Worm (Caenorhabditis elegans): Measurements from ENCODE around the gene Y55F3AR.2.

Gene Y55F3AR.2

DNA sequence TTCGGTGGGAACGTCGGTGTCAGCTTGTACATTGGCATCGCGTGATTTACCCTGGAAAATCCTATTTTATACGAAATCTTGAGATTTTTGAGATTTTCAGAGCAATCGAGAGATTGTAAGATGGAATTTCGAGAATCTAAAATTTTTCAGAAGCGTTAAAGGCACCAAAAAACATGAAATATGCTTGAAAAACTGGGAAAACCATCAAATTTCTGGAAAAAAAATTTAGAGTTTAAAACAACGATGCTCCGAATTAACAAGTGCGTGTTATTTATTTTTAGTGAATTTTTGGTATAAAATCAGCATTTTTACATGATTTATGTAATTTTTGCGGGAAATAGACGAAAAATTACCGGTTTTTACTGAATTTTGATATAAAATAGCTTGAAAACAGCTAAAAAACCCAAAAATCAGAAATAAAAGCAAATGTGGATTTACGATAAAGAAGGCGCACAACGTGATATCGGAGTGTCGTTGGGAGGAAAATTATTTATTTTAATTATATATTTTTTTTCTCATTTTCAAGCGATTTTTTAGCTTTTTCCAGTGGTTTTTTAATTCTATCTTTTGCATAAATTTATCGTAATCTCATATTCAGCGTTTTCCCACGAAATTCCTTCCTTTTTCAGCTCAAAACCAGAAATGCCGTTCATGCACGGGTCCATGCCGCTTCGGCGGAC, 37.9 kb upstream of the Y55F3AR.2 start, which contains the start of the genes Y55F3AM.13 and mrps-25:
Gene Y55F3AM.13 (minus strand): TSS at position 51 of the 680 bp plus-strand sequence.
Gene mrps-25 (plus strand): TSS at position 630 of the 680 bp plus-strand sequence.
- no peak for TF ChIP-seq flt-1 (GFP tag; IDR thresholded peaks at IDR 0.05)
- no peak for TF ChIP-seq hmg-4 (GFP tag; optimal IDR thresholded peaks at IDR 0.05)
- no peak for TF ChIP-seq F13C5.2 (tag; optimal IDR thresholded peaks at IDR 0.05)
- TF ChIP-seq tbx-37 (GFP tag; conservative IDR thresholded peaks at IDR 0.05), result no peak
- TF ChIP-seq ets-7 (tag; optimal IDR thresholded peaks at IDR 0.05), result no peak
- no peak for TF ChIP-seq ceh-36 (tag; optimal IDR thresholded peaks at IDR 0.05)
- no peak for TF ChIP-seq tbx-11 (GFP tag; IDR thresholded peaks at IDR 0.05)

ce11 chrIV:1058504-1058903, 35.8 kb upstream of the Y55F3AR.2 start:
- TF ChIP-seq B0310.2 (tag; optimal IDR thresholded peaks at IDR 0.05), result no peak
- TF ChIP-seq tbx-11 (GFP tag; IDR thresholded peaks at IDR 0.05), result no peak
- TF ChIP-seq flt-1 (GFP tag; IDR thresholded peaks at IDR 0.05), result no peak
- no peak for TF ChIP-seq ets-7 (tag; optimal IDR thresholded peaks at IDR 0.05)
- TF ChIP-seq tbx-37 (GFP tag; conservative IDR thresholded peaks at IDR 0.05), result no peak
- no peak for TF ChIP-seq hnd-1 (tag; optimal IDR thresholded peaks at IDR 0.05)
- no peak for TF ChIP-seq ama-1 (optimal IDR thresholded peaks at IDR 0.05)
- TF ChIP-seq hmbx-1 (tag; optimal IDR thresholded peaks at IDR 0.05), result no peak
- TF ChIP-seq F13C5.2 (tag; optimal IDR thresholded peaks at IDR 0.05), result no peak
- no peak for TF ChIP-seq hmg-4 (GFP tag; optimal IDR thresholded peaks at IDR 0.05)
- no peak for TF ChIP-seq tra-4 (tag; optimal IDR thresholded peaks at IDR 0.05)
- TF ChIP-seq scrt-1 (GFP tag; IDR thresholded peaks at IDR 0.05), result no peak
- no peak for TF ChIP-seq ceh-36 (tag; optimal IDR thresholded peaks at IDR 0.05)
- TF ChIP-seq ceh-13 (GFP tag; optimal IDR thresholded peaks at IDR 0.05), result no peak
- TF ChIP-seq sea-1 (GFP tag; conservative IDR thresholded peaks at IDR 0.05), result no peak
- no peak for TF ChIP-seq aly-1 (tag; optimal IDR thresholded peaks at IDR 0.05)

DNA sequence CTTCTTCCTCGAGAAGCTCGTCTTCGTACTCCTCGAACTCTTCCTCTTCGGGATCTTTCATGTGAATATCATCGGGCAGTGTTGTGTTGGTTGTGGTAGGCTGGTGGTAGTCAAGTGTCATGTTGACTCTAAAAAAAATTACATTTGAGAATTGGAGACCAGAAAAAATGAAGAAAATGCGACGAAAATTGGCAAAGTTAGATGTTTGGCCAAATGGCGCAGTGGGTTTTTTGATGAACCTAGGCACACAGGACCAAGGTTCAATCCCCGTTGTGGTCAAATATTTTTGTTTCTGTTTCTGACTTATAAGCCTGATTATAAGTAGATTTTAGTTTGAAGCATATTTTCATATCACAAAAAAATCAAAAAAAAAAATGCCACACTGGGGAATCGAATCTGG, 31.3 kb upstream of the Y55F3AR.2 start:
- no peak for TF ChIP-seq tbx-37 (GFP tag; conservative IDR thresholded peaks at IDR 0.05)
- TF ChIP-seq B0310.2 (tag; optimal IDR thresholded peaks at IDR 0.05), result no peak
- TF ChIP-seq flt-1 (GFP tag; IDR thresholded peaks at IDR 0.05), result no peak
- TF ChIP-seq ceh-13 (GFP tag; optimal IDR thresholded peaks at IDR 0.05), result no peak
- TF ChIP-seq ets-7 (tag; optimal IDR thresholded peaks at IDR 0.05), result no peak
- TF ChIP-seq F13C5.2 (tag; optimal IDR thresholded peaks at IDR 0.05), result no peak
- TF ChIP-seq ceh-36 (tag; optimal IDR thresholded peaks at IDR 0.05), result no peak
- TF ChIP-seq tra-4 (tag; optimal IDR thresholded peaks at IDR 0.05), result no peak
- TF ChIP-seq hnd-1 (tag; optimal IDR thresholded peaks at IDR 0.05), result no peak
- no peak for TF ChIP-seq ama-1 (optimal IDR thresholded peaks at IDR 0.05)
- TF ChIP-seq aly-1 (tag; optimal IDR thresholded peaks at IDR 0.05), result no peak
- TF ChIP-seq hmbx-1 (tag; optimal IDR thresholded peaks at IDR 0.05), result no peak
- TF ChIP-seq tbx-11 (GFP tag; IDR thresholded peaks at IDR 0.05), result no peak
- no peak for TF ChIP-seq sea-1 (GFP tag; conservative IDR thresholded peaks at IDR 0.05)
- no peak for TF ChIP-seq pes-1 (GFP tag; IDR thresholded peaks at IDR 0.05)
- no peak for TF ChIP-seq scrt-1 (GFP tag; IDR thresholded peaks at IDR 0.05)
- no peak for TF ChIP-seq hmg-4 (GFP tag; optimal IDR thresholded peaks at IDR 0.05)

DNA sequence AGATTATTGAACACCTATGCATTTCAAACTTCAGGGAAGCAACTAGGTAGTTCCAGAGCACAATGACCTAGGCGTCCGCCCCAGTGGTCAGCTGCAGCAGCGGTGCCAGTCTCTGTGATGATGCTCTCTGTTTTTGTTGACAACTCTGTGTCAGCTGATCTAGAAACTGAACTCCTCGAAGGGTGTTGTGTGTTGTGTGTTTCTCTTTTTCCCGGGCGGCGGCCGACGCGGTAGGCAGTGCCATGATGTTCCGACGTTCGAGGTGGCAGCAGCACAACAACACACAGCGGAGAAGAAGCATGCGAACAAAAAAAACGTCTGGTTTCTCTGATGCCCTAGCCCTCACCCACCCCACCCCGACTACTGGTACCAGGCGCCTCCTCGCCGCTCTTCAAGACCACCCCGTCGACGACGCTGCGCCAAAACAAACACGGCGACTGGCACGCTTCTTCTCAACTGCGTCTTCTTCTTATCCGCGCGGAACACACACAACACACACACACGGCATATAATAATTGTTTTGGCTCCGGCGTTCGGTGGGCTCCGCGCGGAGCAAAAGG, 30.0 kb upstream of the Y55F3AR.2 start:
- TF ChIP-seq ceh-36 (tag; optimal IDR thresholded peaks at IDR 0.05), result no peak
- no peak for TF ChIP-seq tbx-11 (GFP tag; IDR thresholded peaks at IDR 0.05)
- TF ChIP-seq ceh-13 (GFP tag; optimal IDR thresholded peaks at IDR 0.05), result no peak
- no peak for TF ChIP-seq B0310.2 (tag; optimal IDR thresholded peaks at IDR 0.05)
- no peak for TF ChIP-seq sea-1 (GFP tag; conservative IDR thresholded peaks at IDR 0.05)
- no peak for TF ChIP-seq flt-1 (GFP tag; IDR thresholded peaks at IDR 0.05)
- TF ChIP-seq tbx-37 (GFP tag; conservative IDR thresholded peaks at IDR 0.05), result no peak
- TF ChIP-seq hmbx-1 (tag; optimal IDR thresholded peaks at IDR 0.05), result no peak
- TF ChIP-seq tra-4 (tag; optimal IDR thresholded peaks at IDR 0.05), result no peak
- no peak for TF ChIP-seq ama-1 (optimal IDR thresholded peaks at IDR 0.05)

DNA sequence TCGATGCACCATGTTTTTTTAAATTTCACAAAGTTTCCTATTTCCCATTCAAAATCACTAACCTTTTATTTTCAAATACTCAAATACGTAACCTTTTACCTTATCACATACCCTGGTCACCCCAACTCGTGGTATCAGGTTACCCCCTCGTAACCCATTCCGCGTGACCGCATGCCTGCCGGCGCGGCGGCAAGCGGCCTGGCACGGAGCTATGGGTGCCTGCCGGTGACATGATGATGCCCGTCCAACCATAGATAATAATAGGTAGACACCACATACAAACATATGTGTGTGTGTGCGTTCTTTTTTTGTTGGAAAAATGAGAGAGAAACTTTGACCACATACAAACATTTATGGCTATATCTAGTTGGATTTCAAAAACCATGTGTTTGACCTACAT, 28.8 kb upstream of the Y55F3AR.2 start:
- TF ChIP-seq flt-1 (GFP tag; IDR thresholded peaks at IDR 0.05) (no peak), tbx-37 (GFP tag; conservative IDR thresholded peaks at IDR 0.05) (no peak), pes-1 (GFP tag; IDR thresholded peaks at IDR 0.05) (no peak), aly-1 (tag; optimal IDR thresholded peaks at IDR 0.05) (no peak), F13C5.2 (tag; optimal IDR thresholded peaks at IDR 0.05) (no peak), tra-4 (tag; optimal IDR thresholded peaks at IDR 0.05) (no peak), hnd-1 (tag; optimal IDR thresholded peaks at IDR 0.05) (no peak), hmbx-1 (tag; optimal IDR thresholded peaks at IDR 0.05) (no peak), B0310.2 (tag; optimal IDR thresholded peaks at IDR 0.05) (no peak), tbx-11 (GFP tag; IDR thresholded peaks at IDR 0.05) (no peak)

DNA sequence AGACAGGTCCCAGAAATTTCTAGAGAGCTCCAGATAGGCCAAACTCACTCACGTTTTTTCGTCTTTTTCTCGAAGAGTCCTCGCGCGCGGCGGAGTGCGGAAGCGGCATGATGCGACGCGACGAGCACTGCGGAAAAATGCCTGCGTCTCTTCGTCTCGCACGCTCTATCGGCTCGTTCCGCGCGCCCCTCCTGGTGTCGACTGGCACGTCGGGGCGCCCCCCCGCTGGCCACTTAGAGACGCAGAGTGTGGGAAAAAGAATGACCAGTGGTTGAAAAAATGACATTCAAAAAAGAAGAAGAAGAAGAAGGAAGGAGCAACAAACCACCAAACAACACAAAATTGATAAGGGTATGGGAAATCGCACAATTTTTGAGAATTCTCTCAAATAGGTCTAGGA, 26.9 kb upstream of the Y55F3AR.2 start, which contains the start of gene znf-782:
Gene znf-782 (minus strand): TSS at position 96 of the 400 bp plus-strand sequence.
- peak; percentile 5 for TF ChIP-seq hmg-4 (GFP tag; optimal IDR thresholded peaks at IDR 0.05)
- no peak for TF ChIP-seq tbx-37 (GFP tag; conservative IDR thresholded peaks at IDR 0.05)
- TF ChIP-seq sea-1 (GFP tag; conservative IDR thresholded peaks at IDR 0.05), result no peak
- no peak for TF ChIP-seq hnd-1 (tag; optimal IDR thresholded peaks at IDR 0.05)
- TF ChIP-seq B0310.2 (tag; optimal IDR thresholded peaks at IDR 0.05), result no peak
- no peak for TF ChIP-seq ceh-13 (GFP tag; optimal IDR thresholded peaks at IDR 0.05)
- no peak for TF ChIP-seq tra-4 (tag; optimal IDR thresholded peaks at IDR 0.05)
- no peak for TF ChIP-seq ceh-36 (tag; optimal IDR thresholded peaks at IDR 0.05)

ce11 chrIV:1068730-1069244, 25.6 kb upstream of the Y55F3AR.2 start:
- TF ChIP-seq pes-1 (GFP tag; IDR thresholded peaks at IDR 0.05), result no peak
- no peak for TF ChIP-seq tbx-11 (GFP tag; IDR thresholded peaks at IDR 0.05)
- no peak for TF ChIP-seq scrt-1 (GFP tag; IDR thresholded peaks at IDR 0.05)
- no peak for TF ChIP-seq hnd-1 (tag; optimal IDR thresholded peaks at IDR 0.05)
- no peak for TF ChIP-seq tbx-37 (GFP tag; conservative IDR thresholded peaks at IDR 0.05)
- no peak for TF ChIP-seq tra-4 (tag; optimal IDR thresholded peaks at IDR 0.05)
- TF ChIP-seq F13C5.2 (tag; optimal IDR thresholded peaks at IDR 0.05), result no peak
- no peak for TF ChIP-seq ceh-36 (tag; optimal IDR thresholded peaks at IDR 0.05)
- no peak for TF ChIP-seq ceh-13 (GFP tag; optimal IDR thresholded peaks at IDR 0.05)
- no peak for TF ChIP-seq sea-1 (GFP tag; conservative IDR thresholded peaks at IDR 0.05)
- no peak for TF ChIP-seq aly-1 (tag; optimal IDR thresholded peaks at IDR 0.05)
- no peak for TF ChIP-seq hmg-4 (GFP tag; optimal IDR thresholded peaks at IDR 0.05)
- TF ChIP-seq ets-7 (tag; optimal IDR thresholded peaks at IDR 0.05), result no peak
- no peak for TF ChIP-seq flt-1 (GFP tag; IDR thresholded peaks at IDR 0.05)
- no peak for TF ChIP-seq hmbx-1 (tag; optimal IDR thresholded peaks at IDR 0.05)
- no peak for TF ChIP-seq ama-1 (optimal IDR thresholded peaks at IDR 0.05)
- TF ChIP-seq B0310.2 (tag; optimal IDR thresholded peaks at IDR 0.05), result no peak

All from whole organism, early embryonic.